Fruit fly (Drosophila melanogaster): ENCODE results near the gene CG17597.

Gene CG17597

DNA sequence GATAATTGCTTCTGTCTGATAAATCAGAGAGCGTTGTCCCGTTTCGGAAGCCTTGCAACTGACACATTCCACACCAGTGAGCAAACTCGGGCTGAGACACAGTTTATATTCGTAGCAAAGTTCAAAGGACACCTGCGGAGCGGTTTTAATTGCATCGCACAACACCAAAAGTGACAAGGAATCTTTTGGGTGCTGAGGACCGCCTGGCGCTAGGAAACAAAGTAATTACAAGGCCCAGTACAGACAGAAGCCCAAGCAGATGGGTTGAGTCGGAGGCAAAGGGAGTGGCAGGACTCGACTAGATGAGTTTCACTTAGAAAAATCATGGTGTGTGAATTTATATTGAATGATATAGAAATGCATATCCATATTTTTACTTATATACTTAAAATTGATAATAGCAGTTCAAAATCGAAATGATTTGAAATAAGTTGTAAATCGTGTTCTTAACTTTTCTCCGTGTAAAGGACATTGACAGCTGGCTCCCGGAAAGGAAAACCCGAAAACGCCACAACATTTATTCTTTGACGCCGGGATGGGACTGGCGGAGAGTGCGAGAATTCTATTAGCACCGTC, 22.1 kb downstream of the CG17597 start (continued):
- TF ChIP-seq D19B (GFP tag; optimal IDR thresholded peaks at IDR 0.05) = no peak
- no peak for TF ChIP-seq CG11560 (tag; IDR thresholded peaks at IDR 0.05)
- TF ChIP-seq HLH54F (GFP tag; optimal IDR thresholded peaks at IDR 0.05) = no peak
- no peak for TF ChIP-seq lov (optimal IDR thresholded peaks at IDR 0.05)
- TF ChIP-seq lov (GFP tag; IDR thresholded peaks at IDR 0.05) = no peak
- peak; percentile 46 for TF ChIP-seq CG17829 (tag; optimal IDR thresholded peaks at IDR 0.05)
- TF ChIP-seq CG10565 (GFP tag; optimal IDR thresholded peaks at IDR 0.05) = no peak
- no peak for TF ChIP-seq Myb (GFP tag; optimal IDR thresholded peaks at IDR 0.05)
- no peak for TF ChIP-seq Hey (tag; optimal IDR thresholded peaks at IDR 0.05)
- TF ChIP-seq CG8281 (tag; optimal IDR thresholded peaks at IDR 0.05) = no peak
- TF ChIP-seq ham (GFP tag; IDR thresholded peaks at IDR 0.05) = no peak
- TF ChIP-seq Fer1 (GFP tag; optimal IDR thresholded peaks at IDR 0.05) = no peak
- no peak for TF ChIP-seq bbx (GFP tag; IDR thresholded peaks at IDR 0.05; ENCODE audit: partially characterized antibody)
- no peak for TF ChIP-seq CG1024 (GFP tag; IDR thresholded peaks at IDR 0.05)
- TF ChIP-seq ac (GFP tag; optimal IDR thresholded peaks at IDR 0.05) = peak; percentile 4
- no peak for TF ChIP-seq hbn (GFP tag; IDR thresholded peaks at IDR 0.05; ENCODE audit: partially characterized antibody)
- no peak for TF ChIP-seq nau (GFP tag; optimal IDR thresholded peaks at IDR 0.05)
- TF ChIP-seq CG3281 (GFP tag; optimal IDR thresholded peaks at IDR 0.05) = no peak
- peak; percentile 20 for TF ChIP-seq Blimp-1 (GFP tag; optimal IDR thresholded peaks at IDR 0.05)
- no peak for TF ChIP-seq trem (tag; optimal IDR thresholded peaks at IDR 0.05)
- no peak for TF ChIP-seq Atf3 (GFP tag; optimal IDR thresholded peaks at IDR 0.05)
- no peak for TF ChIP-seq gcm2 (GFP tag; optimal IDR thresholded peaks at IDR 0.05)
- peak; percentile 8 for TF ChIP-seq CoRest (tag; optimal IDR thresholded peaks at IDR 0.05)
- no peak for TF ChIP-seq ind (GFP tag; optimal IDR thresholded peaks at IDR 0.05)
- TF ChIP-seq CG1603 (tag; optimal IDR thresholded peaks at IDR 0.05) = peak; percentile 47
- TF ChIP-seq Bgb (GFP tag; IDR thresholded peaks at IDR 0.05; ENCODE audit: partially characterized antibody) = no peak
- TF ChIP-seq CG4404 (GFP tag; IDR thresholded peaks at IDR 0.05) = no peak
- no peak for TF ChIP-seq repo (GFP tag; optimal IDR thresholded peaks at IDR 0.05)
- TF ChIP-seq Hmr (GFP tag; optimal IDR thresholded peaks at IDR 0.05) = peak; percentile 13
- no peak for TF ChIP-seq MESR4 (GFP tag; optimal IDR thresholded peaks at IDR 0.05)
- 0 out of 2 replicates have a peak, but pooled peaks have one; percentile 29 for TF ChIP-seq CG17328 (GFP tag; IDR thresholded peaks at IDR 0.05)
- no peak for TF ChIP-seq wek (GFP tag; optimal IDR thresholded peaks at IDR 0.05)
- TF ChIP-seq CkIIα-i1 (GFP tag; IDR thresholded peaks at IDR 0.05) = no peak
- no peak for TF ChIP-seq stc (GFP tag; IDR thresholded peaks at IDR 0.05)
- TF ChIP-seq Oaz (GFP tag; IDR thresholded peaks at IDR 0.05) = no peak
- no peak for TF ChIP-seq dm (GFP tag; optimal IDR thresholded peaks at IDR 0.05)
- TF ChIP-seq zen2 (GFP tag; IDR thresholded peaks at IDR 0.05; ENCODE audit: partially characterized antibody) = no peak
- TF ChIP-seq CG14441 (GFP tag; IDR thresholded peaks at IDR 0.05) = no peak
- peak; percentile 3 for TF ChIP-seq CG15696 (tag; optimal IDR thresholded peaks at IDR 0.05)
- TF ChIP-seq Hr39 (optimal IDR thresholded peaks at IDR 0.05) = no peak
- no peak for TF ChIP-seq Deaf1 (tag; optimal IDR thresholded peaks at IDR 0.05)
- no peak for TF ChIP-seq al (GFP tag; IDR thresholded peaks at IDR 0.05)
- TF ChIP-seq CG9932 (GFP tag; IDR thresholded peaks at IDR 0.05) = no peak
- TF ChIP-seq YL-1 (GFP tag; optimal IDR thresholded peaks at IDR 0.05) = no peak
- TF ChIP-seq CG10274 (GFP tag; optimal IDR thresholded peaks at IDR 0.05) = no peak
- TF ChIP-seq danr (GFP tag; IDR thresholded peaks at IDR 0.05) = no peak
- no peak for TF ChIP-seq crc (GFP tag; optimal IDR thresholded peaks at IDR 0.05)
- TF ChIP-seq CG16815 (GFP tag; optimal IDR thresholded peaks at IDR 0.05) = no peak
- no peak for TF ChIP-seq CG42726 (GFP tag; IDR thresholded peaks at IDR 0.05; ENCODE audit: partially characterized antibody)
- no peak for TF ChIP-seq Adf1 (GFP tag; IDR thresholded peaks at IDR 0.05)
- TF ChIP-seq mam (GFP tag; optimal IDR thresholded peaks at IDR 0.05) = no peak
- no peak for TF ChIP-seq CG6683 (GFP tag; optimal IDR thresholded peaks at IDR 0.05)

Measured in whole organism, embryonic.